Worm (Caenorhabditis elegans): Measurements from ENCODE around the gene C13B9.2.

Gene C13B9.2

DNA sequence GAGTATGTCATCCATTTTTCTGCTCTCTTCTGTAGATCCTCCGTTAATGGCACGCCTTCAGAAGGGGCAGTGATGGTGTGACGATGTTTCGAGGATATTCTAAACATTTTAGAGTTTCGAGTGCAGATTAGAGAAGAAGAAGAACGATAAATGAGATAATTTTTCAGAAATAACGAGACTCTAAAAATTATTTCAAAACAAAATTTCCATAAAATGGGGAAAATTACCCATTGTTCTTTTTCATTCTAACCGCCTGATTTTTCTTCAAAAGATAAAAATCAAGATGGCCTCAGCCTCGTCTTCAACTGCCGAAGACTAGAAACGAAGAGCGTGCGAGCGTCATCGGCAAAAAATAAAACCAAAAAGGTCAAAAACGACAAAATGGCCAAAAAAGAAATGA lies 19.0 kb upstream of the C13B9.2 start, which contains the start of gene let-765:
Gene let-765, minus strand, starts transcription at position 101 of the 400 bp plus-strand sequence.
- TF ChIP-seq blmp-1 (tag; optimal IDR thresholded peaks at IDR 0.05) (peak; percentile 32), pax-3 (tag; optimal IDR thresholded peaks at IDR 0.05) (no peak), nhr-11 (tag; optimal IDR thresholded peaks at IDR 0.05) (no peak), rnt-1 (tag; optimal IDR thresholded peaks at IDR 0.05) (no peak), lin-14 (GFP tag; optimal IDR thresholded peaks at IDR 0.05) (peak; percentile 25), egl-27 (tag; optimal IDR thresholded peaks at IDR 0.05) (no peak), efl-1 (optimal IDR thresholded peaks at IDR 0.05) (no peak), efl-1 (GFP tag; optimal IDR thresholded peaks at IDR 0.05 in 1 of 2) (peak in 1 of 2 experiments; percentile 22), ztf-4 (tag; optimal IDR thresholded peaks at IDR 0.05) (no peak), mab-9 (GFP tag; IDR thresholded peaks at IDR 0.05) (no peak)

DNA sequence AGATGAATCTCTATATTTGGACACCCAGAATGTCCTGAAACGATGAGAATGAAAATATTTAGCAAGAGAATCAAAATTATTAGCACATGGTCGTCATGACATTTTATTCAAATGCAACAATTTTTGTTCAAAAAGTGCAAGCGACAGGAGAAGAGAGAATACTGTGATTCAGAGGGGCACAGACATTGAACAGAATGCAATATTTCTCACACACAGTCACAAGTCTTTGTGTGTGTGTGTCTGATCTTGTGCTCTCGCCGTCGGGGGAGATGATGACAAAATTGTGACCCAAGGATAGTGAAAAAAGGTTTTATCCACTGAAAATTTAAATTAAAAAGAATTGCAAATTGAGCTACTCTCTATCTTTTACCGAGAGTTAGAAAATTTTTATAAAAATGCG lies 16.9 kb upstream of the C13B9.2 start:
- TF ChIP-seq nhr-12 (tag; optimal IDR thresholded peaks at IDR 0.05) = no peak
- TF ChIP-seq nhr-19 (GFP tag; conservative IDR thresholded peaks at IDR 0.05) = no peak
- no peak for TF ChIP-seq efl-1 (optimal IDR thresholded peaks at IDR 0.05)
- peak in 1 of 2 experiments; percentile 88 for TF ChIP-seq efl-1 (GFP tag; optimal IDR thresholded peaks at IDR 0.05 in 1 of 2)

DNA sequence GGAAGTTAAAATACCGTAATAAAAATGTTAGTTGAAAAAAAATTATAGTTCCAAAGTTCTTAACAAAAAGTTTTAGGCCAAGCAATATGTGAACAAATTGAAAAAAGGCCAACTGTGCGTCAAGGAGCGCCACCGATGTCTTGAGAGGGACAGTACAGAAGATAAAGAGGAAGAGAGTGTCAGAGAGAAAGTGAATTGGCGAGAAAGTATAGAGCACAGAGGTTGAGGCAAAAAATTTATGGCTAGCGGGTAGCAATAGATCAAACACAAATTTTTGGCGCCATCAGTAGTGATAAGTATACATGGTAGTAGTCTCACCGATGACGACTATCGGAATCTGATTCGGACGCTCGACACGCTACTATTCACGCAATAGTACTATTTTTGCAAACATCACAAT lies 15.7 kb upstream of the C13B9.2 start:
- peak; percentile 14 to 58 for TF ChIP-seq lin-35 (GFP tag; optimal IDR thresholded peaks at IDR 0.05)
- no peak for TF ChIP-seq nhr-237 (tag; optimal IDR thresholded peaks at IDR 0.05)
- TF ChIP-seq elt-2 (tag; optimal IDR thresholded peaks at IDR 0.05) = no peak
- peak; percentile 0 for TF ChIP-seq nhr-71 (tag; optimal IDR thresholded peaks at IDR 0.05)
- TF ChIP-seq nhr-90 (tag; optimal IDR thresholded peaks at IDR 0.05; ENCODE audit: poor library complexity) = no peak
- TF ChIP-seq lin-15B (tag; optimal IDR thresholded peaks at IDR 0.05) = no peak
- TF ChIP-seq jun-1 (tag; optimal IDR thresholded peaks at IDR 0.05) = peak; percentile 15
- no peak for TF ChIP-seq grh-1 (GFP tag; IDR thresholded peaks at IDR 0.05)
- TF ChIP-seq mab-9 (GFP tag; IDR thresholded peaks at IDR 0.05) = no peak
- TF ChIP-seq C04F5.9 (tag; optimal IDR thresholded peaks at IDR 0.05) = no peak
- TF ChIP-seq alr-1 (tag; optimal IDR thresholded peaks at IDR 0.05; ENCODE audit: borderline replicate concordance) = no peak
- peak; percentile 19 for TF ChIP-seq lin-14 (GFP tag; optimal IDR thresholded peaks at IDR 0.05)
- TF ChIP-seq rnt-1 (tag; optimal IDR thresholded peaks at IDR 0.05) = peak; percentile 4
- peak; percentile 76 for TF ChIP-seq blmp-1 (tag; optimal IDR thresholded peaks at IDR 0.05)
- TF ChIP-seq C16A3.4 (tag; optimal IDR thresholded peaks at IDR 0.05) = no peak
- TF ChIP-seq efl-1 (optimal IDR thresholded peaks at IDR 0.05) = no peak
- peak in 1 of 2 experiments; percentile 12 for TF ChIP-seq efl-1 (GFP tag; optimal IDR thresholded peaks at IDR 0.05 in 1 of 2)
- no peak for TF ChIP-seq nhr-84 (tag; optimal IDR thresholded peaks at IDR 0.05)
- no peak for TF ChIP-seq ceh-88 (GFP tag; IDR thresholded peaks at IDR 0.05)
- TF ChIP-seq mef-2 (tag; optimal IDR thresholded peaks at IDR 0.05) = no peak
- TF ChIP-seq nhr-19 (GFP tag; conservative IDR thresholded peaks at IDR 0.05) = no peak
- TF ChIP-seq fkh-8 (tag; optimal IDR thresholded peaks at IDR 0.05) = no peak
- TF ChIP-seq xbp-1 (tag; optimal IDR thresholded peaks at IDR 0.05) = no peak
- no peak for TF ChIP-seq ceh-82 (tag; optimal IDR thresholded peaks at IDR 0.05)
- peak in 1 of 2 experiments; percentile 0 for TF ChIP-seq lsy-2 (tag; optimal IDR thresholded peaks at IDR 0.05)
- peak in 2 of 3 experiments; percentile 3 to 6 for TF ChIP-seq dpl-1 (GFP tag; optimal IDR thresholded peaks at IDR 0.05)
- TF ChIP-seq snpc-4 (tag; optimal IDR thresholded peaks at IDR 0.05) = no peak
- no peak for TF ChIP-seq elt-3 (tag; optimal IDR thresholded peaks at IDR 0.05)
- TF ChIP-seq ceh-8 (GFP tag; optimal IDR thresholded peaks at IDR 0.05) = no peak
- no peak for TF ChIP-seq nhr-47 (tag; optimal IDR thresholded peaks at IDR 0.05)
- no peak for TF ChIP-seq mep-1 (tag; optimal IDR thresholded peaks at IDR 0.05)
- no peak for TF ChIP-seq unc-30 (tag; optimal IDR thresholded peaks at IDR 0.05)
- TF ChIP-seq hlh-4 (tag; optimal IDR thresholded peaks at IDR 0.05) = no peak
- no peak for TF ChIP-seq fos-1 (tag; optimal IDR thresholded peaks at IDR 0.05)
- no peak for TF ChIP-seq aha-1 (tag; optimal IDR thresholded peaks at IDR 0.05)
- no peak for TF ChIP-seq nhr-76 (tag; optimal IDR thresholded peaks at IDR 0.05)
- TF ChIP-seq pag-3 (tag; optimal IDR thresholded peaks at IDR 0.05; ENCODE audit: borderline replicate concordance, insufficient read depth) = no peak
- TF ChIP-seq efl-3 (GFP tag; optimal IDR thresholded peaks at IDR 0.05) = no peak
- TF ChIP-seq C34B4.2 (tag; optimal IDR thresholded peaks at IDR 0.05) = no peak
- no peak for TF ChIP-seq unc-86 (tag; optimal IDR thresholded peaks at IDR 0.05)
- no peak for TF ChIP-seq hpl-2 (GFP tag; optimal IDR thresholded peaks at IDR 0.05)
- TF ChIP-seq ztf-4 (tag; optimal IDR thresholded peaks at IDR 0.05) = no peak
